Worm (Caenorhabditis elegans): ENCODE measurements around the gene fbxa-114.

ce11 chrV:20201316-20201715, at the start of gene fbxa-114:
- TF ChIP-seq ama-1 (optimal IDR thresholded peaks at IDR 0.05), result no peak
- no peak for TF ChIP-seq hnd-1 (tag; optimal IDR thresholded peaks at IDR 0.05)
- no peak for TF ChIP-seq tra-4 (tag; optimal IDR thresholded peaks at IDR 0.05)
- TF ChIP-seq flt-1 (GFP tag; IDR thresholded peaks at IDR 0.05), result no peak
- no peak for TF ChIP-seq F13C5.2 (tag; optimal IDR thresholded peaks at IDR 0.05)
